Worm (Caenorhabditis elegans): ENCODE data around the gene acl-9.

- TF ChIP-seq zip-4 (GFP tag; optimal IDR thresholded peaks at IDR 0.05) = no peak
- no peak for TF ChIP-seq jun-1 (tag; optimal IDR thresholded peaks at IDR 0.05)
- TF ChIP-seq zag-1 (tag; optimal IDR thresholded peaks at IDR 0.05) = no peak
- TF ChIP-seq C16A3.4 (tag; optimal IDR thresholded peaks at IDR 0.05) = no peak
Observed at ce11 chrV:6429870-6430339, 23.1 kb upstream of the acl-9 start, which contains the start of gene alh-4.

Measured in whole organism, L1 larva.